Fruit fly (Drosophila melanogaster): ENCODE data around the gene CG3792.
A peak's percentile ranks its signal among the peaks of the same experiment; 100 is the strongest.

Gene CG3792

dm6 chr2L:4932284-4932683 is 44.8 kb upstream of the CG3792 start, which contains the start of gene hoe1 (continued):
- no peak for TF ChIP-seq gro (GFP tag; optimal IDR thresholded peaks at IDR 0.05)

dm6 chr2L:4936325-4936869 is 40.7 kb upstream of the CG3792 start, which contains the start of gene hoe2:
hoe2 (minus strand) TSS chr2L:4936450.
- no peak for TF ChIP-seq p53 (GFP tag; optimal IDR thresholded peaks at IDR 0.05)
- TF ChIP-seq CG9876 (GFP tag; optimal IDR thresholded peaks at IDR 0.05), result no peak
- TF ChIP-seq CG10209 (GFP tag; optimal IDR thresholded peaks at IDR 0.05), result no peak
- no peak for TF ChIP-seq ind (GFP tag; optimal IDR thresholded peaks at IDR 0.05)
- no peak for TF ChIP-seq Vsx1 (GFP tag; optimal IDR thresholded peaks at IDR 0.05)
- TF ChIP-seq al (GFP tag; IDR thresholded peaks at IDR 0.05), result no peak
- TF ChIP-seq CG34224 (GFP tag; IDR thresholded peaks at IDR 0.05; ENCODE audit: partially characterized antibody), result 0 out of 3 replicates have a peak, but pooled peaks have one; percentile 9
- TF ChIP-seq bab2 (GFP tag; optimal IDR thresholded peaks at IDR 0.05), result no peak
- no peak for TF ChIP-seq ttk (GFP tag; IDR thresholded peaks at IDR 0.05)
- TF ChIP-seq CG18599 (GFP tag; optimal IDR thresholded peaks at IDR 0.05), result peak; percentile 57
- TF ChIP-seq ab (GFP tag; optimal IDR thresholded peaks at IDR 0.05), result no peak
- no peak for TF ChIP-seq kay (GFP tag; optimal IDR thresholded peaks at IDR 0.05)
- TF ChIP-seq CG34376 (GFP tag; optimal IDR thresholded peaks at IDR 0.05), result peak; percentile 37
- no peak for TF ChIP-seq Doc2 (GFP tag; IDR thresholded peaks at IDR 0.05)
- TF ChIP-seq sr (GFP tag; IDR thresholded peaks at IDR 0.05), result no peak
- TF ChIP-seq Spps (tag; optimal IDR thresholded peaks at IDR 0.05), result no peak
- no peak for TF ChIP-seq Nf-YA (GFP tag; IDR thresholded peaks at IDR 0.05)
- peak; percentile 15 for TF ChIP-seq CG6813 (GFP tag; optimal IDR thresholded peaks at IDR 0.05)
- no peak for TF ChIP-seq fu2 (GFP tag; optimal IDR thresholded peaks at IDR 0.05)
- TF ChIP-seq CG15514 (GFP tag; optimal IDR thresholded peaks at IDR 0.05), result peak; percentile 48
- TF ChIP-seq CG5180 (GFP tag; optimal IDR thresholded peaks at IDR 0.05), result no peak
- TF ChIP-seq ERR (GFP tag; optimal IDR thresholded peaks at IDR 0.05), result no peak
- TF ChIP-seq Lim3 (GFP tag; IDR thresholded peaks at IDR 0.05), result no peak
- no peak for TF ChIP-seq gem (tag; optimal IDR thresholded peaks at IDR 0.05)
- TF ChIP-seq psq (GFP tag; optimal IDR thresholded peaks at IDR 0.05), result no peak
- TF ChIP-seq HLH3B (GFP tag; IDR thresholded peaks at IDR 0.05), result no peak
- peak; percentile 80 for TF ChIP-seq Fer1 (GFP tag; optimal IDR thresholded peaks at IDR 0.05)
- no peak for TF ChIP-seq en (GFP tag; optimal IDR thresholded peaks at IDR 0.05)
- no peak for TF ChIP-seq peb (GFP tag; IDR thresholded peaks at IDR 0.05)
- TF ChIP-seq CG4707 (GFP tag; optimal IDR thresholded peaks at IDR 0.05), result no peak
- TF ChIP-seq CG10431 (GFP tag; optimal IDR thresholded peaks at IDR 0.05), result no peak
- TF ChIP-seq gfzf (GFP tag; optimal IDR thresholded peaks at IDR 0.05), result no peak
- TF ChIP-seq Rfx (GFP tag; IDR thresholded peaks at IDR 0.05), result 0 out of 2 replicates have a peak, but pooled peaks have one; percentile 20
- no peak for TF ChIP-seq salm (tag; optimal IDR thresholded peaks at IDR 0.05)
- peak; percentile 18 for TF ChIP-seq Ets65A (GFP tag)
- TF ChIP-seq caup (GFP tag; optimal IDR thresholded peaks at IDR 0.05; ENCODE audit: severe bottlenecking), result peak; percentile 7
- TF ChIP-seq dati (GFP tag; IDR thresholded peaks at IDR 0.05), result no peak
- no peak for TF ChIP-seq CG11456 (GFP tag; IDR thresholded peaks at IDR 0.05)
- TF ChIP-seq CG14965 (GFP tag; optimal IDR thresholded peaks at IDR 0.05; ENCODE audit: borderline replicate concordance), result no peak
- TF ChIP-seq BEAF-32 (GFP tag; optimal IDR thresholded peaks at IDR 0.05), result no peak
- TF ChIP-seq ewg (GFP tag; optimal IDR thresholded peaks at IDR 0.05), result peak; percentile 57
- TF ChIP-seq Six4 (GFP tag; optimal IDR thresholded peaks at IDR 0.05), result no peak
- TF ChIP-seq pnt (GFP tag; optimal IDR thresholded peaks at IDR 0.05), result no peak
- peak; percentile 11; the same call in 1 of the 2 replicates for TF ChIP-seq Dref (GFP tag; IDR thresholded peaks at IDR 0.05)
- no peak for TF ChIP-seq dmrt11E (tag; optimal IDR thresholded peaks at IDR 0.05)
- TF ChIP-seq CG5245 (GFP tag; optimal IDR thresholded peaks at IDR 0.05), result no peak
- peak; percentile 4 for TF ChIP-seq Meics (GFP tag; optimal IDR thresholded peaks at IDR 0.05)
- no peak for TF ChIP-seq Neu2 (GFP tag; optimal IDR thresholded peaks at IDR 0.05; ENCODE audit: borderline replicate concordance)
